Worm (Caenorhabditis elegans): ENCODE measurements around the gene agxt-1.

DNA sequence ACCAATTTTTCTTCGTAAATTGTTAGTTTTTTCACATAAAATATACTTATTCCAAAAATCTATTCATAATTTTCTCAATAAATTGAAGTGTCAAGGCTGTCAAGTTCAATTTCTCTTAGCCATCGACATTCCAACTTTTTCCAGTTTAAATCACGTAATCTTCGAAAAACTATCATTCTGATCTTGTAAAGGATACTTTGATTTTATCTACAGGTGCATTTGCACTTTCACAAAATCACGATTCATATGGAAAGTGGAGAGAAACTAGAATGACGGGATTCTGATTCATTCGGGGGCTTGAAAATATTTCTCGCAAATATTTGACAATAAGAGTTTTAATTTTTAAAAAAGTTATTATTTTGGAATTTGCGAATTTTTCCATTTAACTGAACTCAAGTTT is 7.8 kb downstream of the agxt-1 start:
- no peak for TF ChIP-seq zag-1 (tag; optimal IDR thresholded peaks at IDR 0.05)
- no peak for TF ChIP-seq lin-39 (tag; optimal IDR thresholded peaks at IDR 0.05)
- no peak for TF ChIP-seq nhr-237 (tag; optimal IDR thresholded peaks at IDR 0.05)
- no peak for TF ChIP-seq R02D3.7 (tag; optimal IDR thresholded peaks at IDR 0.05)
- TF ChIP-seq lsy-2 (tag; optimal IDR thresholded peaks at IDR 0.05), result no peak
- TF ChIP-seq dmd-4 (tag; optimal IDR thresholded peaks at IDR 0.05), result no peak
- no peak for TF ChIP-seq ztf-4 (tag; optimal IDR thresholded peaks at IDR 0.05)
- no peak for TF ChIP-seq skn-1 (tag; optimal IDR thresholded peaks at IDR 0.05)
- TF ChIP-seq nhr-11 (tag; optimal IDR thresholded peaks at IDR 0.05), result no peak
